Fruit fly (Drosophila melanogaster) whole organism, pupa: ENCODE data around the gene CG6749.

ENCODE experiments used
- CG10348 ChIP-seq: fragments of 200-800 bp; sonication (Bioruptor generic); IDR thresholded peaks from 2 replicates; pipeline ENCODE4 v1.3.6; 2022; ENCODE audit warnings: missing biosample characterization, missing genetic modification characterization
- EcR ChIP-seq: fragments of 200-800 bp; sonication (Bioruptor generic); optimal IDR thresholded peaks from 3 replicates; lab custom pipeline; 2019; ENCODE audit warnings: missing biosample characterization, missing genetic modification characterization, mild to moderate bottlenecking, moderate library complexity, missing genetic modification reagents
- fd96Ca ChIP-seq: fragments of 200-800 bp; sonication (Bioruptor generic); IDR thresholded peaks from 3 replicates; pipeline ENCODE4 v1.3.6; 2022; ENCODE audit warnings: missing biosample characterization, missing genetic modification characterization

DNA sequence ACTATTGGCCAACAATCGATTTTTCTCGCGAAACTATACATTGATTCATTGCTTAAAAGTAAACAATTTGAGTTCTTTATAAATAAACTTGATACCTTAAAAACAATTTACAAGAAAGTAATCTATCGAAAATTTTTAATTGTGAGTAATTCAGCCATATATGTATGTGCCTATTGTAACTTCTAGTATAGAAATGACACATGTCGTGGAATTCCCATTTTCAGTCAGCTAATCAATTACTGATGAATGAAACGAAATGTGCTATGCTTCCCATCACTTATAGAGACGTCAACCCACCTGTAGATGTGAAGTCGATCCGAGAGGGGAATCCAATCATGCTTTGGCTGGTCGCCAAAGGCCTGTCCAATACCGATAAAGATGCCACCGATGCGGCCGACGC, 22.4 kb downstream of the CG6749 start:
- TF ChIP-seq CG10348 (GFP tag; lab: Robert Waterston, UW) (no peak), EcR (no peak), fd96Ca (GFP tag; lab: Robert Waterston, UW) (no peak)
